Worm (Caenorhabditis elegans) whole organism, early embryonic: ENCODE data around the gene F07F6.8.
A peak's percentile ranks its signal among the peaks of the same experiment; 100 is the strongest.

ENCODE experiments used
- B0310.2 ChIP-seq: sonication (generic microtip); optimal IDR thresholded peaks from 2 replicates; lab custom pipeline; 2016; ENCODE audit warnings: mild to moderate bottlenecking, missing genetic modification characterization, missing compliant biosample characterization
- F13C5.2 ChIP-seq: sonication (generic microtip); optimal IDR thresholded peaks from 2 replicates; lab custom pipeline; 2017; ENCODE audit warnings: mild to moderate bottlenecking, missing genetic modification characterization, inconsistent platforms, missing compliant biosample characterization
- aly-1 ChIP-seq: sonication (generic microtip); optimal IDR thresholded peaks from 2 replicates; lab custom pipeline; 2016; ENCODE audit warnings: missing genetic modification characterization, missing compliant biosample characterization
- ama-1 ChIP-seq: fragments of 150-350 bp; optimal IDR thresholded peaks from 2 replicates; lab custom pipeline; 2014
- ceh-13 ChIP-seq: fragments of 200-800 bp; sonication (Bioruptor generic); optimal IDR thresholded peaks from 2 replicates; lab custom pipeline; 2018; ENCODE audit warnings: mild to moderate bottlenecking, missing genetic modification characterization, missing compliant biosample characterization
- ceh-36 ChIP-seq: sonication (generic microtip); optimal IDR thresholded peaks from 2 replicates; lab custom pipeline; 2016; ENCODE audit warnings: missing genetic modification characterization, inconsistent platforms, missing compliant biosample characterization
- ets-7 ChIP-seq: sonication (generic microtip); optimal IDR thresholded peaks from 2 replicates; lab custom pipeline; 2016; ENCODE audit warnings: missing genotype, missing genetic modification characterization, missing compliant biosample characterization
- flt-1 ChIP-seq: fragments of 200-800 bp; sonication (Bioruptor generic); IDR thresholded peaks from 2 replicates; pipeline ENCODE4 v1.3.6; 2022; ENCODE audit warnings: missing genetic modification characterization, missing compliant biosample characterization
- hmbx-1 ChIP-seq: sonication (generic microtip); optimal IDR thresholded peaks from 2 replicates; lab custom pipeline; 2016; ENCODE audit warnings: mild to moderate bottlenecking, missing genetic modification characterization, missing compliant biosample characterization
- hmg-4 ChIP-seq: fragments of 200-800 bp; sonication (Bioruptor generic); optimal IDR thresholded peaks from 2 replicates; lab custom pipeline; 2018; ENCODE audit warnings: mild to moderate bottlenecking, missing genetic modification characterization, missing compliant biosample characterization
- hnd-1 ChIP-seq: sonication (generic microtip); optimal IDR thresholded peaks from 2 replicates; lab custom pipeline; 2016; ENCODE audit warnings: missing genetic modification characterization, missing compliant biosample characterization
- pes-1 ChIP-seq: fragments of 200-800 bp; sonication (Bioruptor generic); IDR thresholded peaks from 2 replicates; pipeline ENCODE4 v1.3.6; 2022; ENCODE audit warnings: missing genetic modification reagents, missing genetic modification characterization, missing compliant biosample characterization
- scrt-1 ChIP-seq: fragments of 200-800 bp; sonication (Bioruptor generic); IDR thresholded peaks from 2 replicates; pipeline ENCODE4 v1.3.6; 2022; ENCODE audit warnings: missing genetic modification characterization, missing compliant biosample characterization
- sea-1 ChIP-seq: fragments of 200-800 bp; sonication (Bioruptor generic); conservative IDR thresholded peaks from 2 replicates; pipeline ENCODE4 v1.3.6; 2022; ENCODE audit warnings: missing genetic modification characterization, missing compliant biosample characterization
- tbx-11 ChIP-seq: fragments of 200-800 bp; sonication (Bioruptor generic); IDR thresholded peaks from 2 replicates; pipeline ENCODE4 v1.3.6; 2022; ENCODE audit warnings: missing genetic modification characterization, missing compliant biosample characterization
- tbx-37 ChIP-seq: fragments of 200-800 bp; sonication (Bioruptor generic); conservative IDR thresholded peaks from 2 replicates; pipeline ENCODE4 v1.3.6; 2022; ENCODE audit warnings: missing genetic modification reagents, missing genetic modification characterization, missing compliant biosample characterization
- tra-4 ChIP-seq: sonication (generic microtip); optimal IDR thresholded peaks from 2 replicates; lab custom pipeline; 2017; ENCODE audit warnings: missing genetic modification characterization, missing compliant biosample characterization

The F07F6.8 gene

ce11 chrII:5426054-5426453 is 521 bp upstream of the F07F6.8 start:
- no peak for TF ChIP-seq tra-4 (tag; lab: Kevin White, UChicago)
- no peak for TF ChIP-seq aly-1 (tag; lab: Kevin White, UChicago)
- TF ChIP-seq scrt-1 (GFP tag; lab: Robert Waterston, UW) = no peak
- no peak for TF ChIP-seq ama-1 (lab: Kevin White, UChicago)
- TF ChIP-seq hmg-4 (GFP tag; lab: Kevin White, UChicago) = peak; percentile 36

ce11 chrII:5423832-5424231 is 1.7 kb downstream of the F07F6.8 start, which contains the start of gene F07F6.7:
Gene F07F6.7 (minus strand): TSS chrII:5423858.
- TF ChIP-seq tbx-37 (no peak), aly-1 (tag; lab: Kevin White, UChicago) (no peak), ceh-13 (GFP tag; lab: Kevin White, UChicago) (no peak), ama-1 (lab: Kevin White, UChicago) (no peak), hmg-4 (GFP tag; lab: Kevin White, UChicago) (no peak), tra-4 (tag; lab: Kevin White, UChicago) (no peak), ets-7 (tag; lab: Kevin White, UChicago) (no peak), hmbx-1 (tag; lab: Kevin White, UChicago) (no peak), B0310.2 (tag; lab: Kevin White, UChicago) (no peak), tbx-11 (GFP tag; lab: Robert Waterston, UW) (no peak), flt-1 (no peak), sea-1 (no peak), hnd-1 (tag; lab: Kevin White, UChicago) (no peak)

- peak; percentile 19 for TF ChIP-seq aly-1 (tag; lab: Kevin White, UChicago)
- TF ChIP-seq hmbx-1 (tag; lab: Kevin White, UChicago) = no peak
- peak; percentile 92 for TF ChIP-seq ama-1 (lab: Kevin White, UChicago)
Observed at ce11 chrII:5420947-5421614, 4.5 kb downstream of the F07F6.8 start, which contains the start of gene tofu-6. Gene tofu-6 (plus strand): TSS chrII:5421248.

DNA sequence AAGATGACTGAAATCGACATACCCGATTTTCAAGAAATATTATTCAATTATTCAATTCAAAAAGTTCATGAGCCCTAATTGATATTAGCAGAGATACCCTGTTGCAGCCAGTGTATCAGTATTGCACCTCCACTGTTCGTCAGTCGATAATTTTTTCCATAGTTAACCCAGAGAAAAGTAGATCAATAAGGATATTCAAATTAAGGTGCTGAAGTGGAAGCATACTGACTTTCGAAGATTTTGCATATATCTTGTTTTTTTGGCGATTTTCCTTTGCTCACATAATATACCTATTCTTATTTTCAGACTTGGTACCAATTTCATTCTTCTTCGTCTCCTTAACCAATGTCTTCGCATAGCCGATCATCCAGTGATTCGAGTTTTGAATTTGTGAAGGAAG is 6.6 kb downstream of the F07F6.8 start, which contains the start of gene EEED8.15:
Gene EEED8.15, plus strand, starts transcription at position 301 of the 400 bp plus-strand sequence.
- TF ChIP-seq hmg-4 (GFP tag; lab: Kevin White, UChicago) (no peak), hmbx-1 (tag; lab: Kevin White, UChicago) (no peak), ets-7 (tag; lab: Kevin White, UChicago) (no peak), B0310.2 (tag; lab: Kevin White, UChicago) (no peak), F13C5.2 (tag; lab: Kevin White, UChicago) (no peak), pes-1 (GFP tag; lab: Robert Waterston, UW) (no peak), scrt-1 (GFP tag; lab: Robert Waterston, UW) (no peak), ama-1 (lab: Kevin White, UChicago) (no peak), aly-1 (tag; lab: Kevin White, UChicago) (no peak), tbx-11 (GFP tag; lab: Robert Waterston, UW) (no peak), hnd-1 (tag; lab: Kevin White, UChicago) (no peak), ceh-36 (tag; lab: Kevin White, UChicago) (no peak), tra-4 (tag; lab: Kevin White, UChicago) (no peak), tbx-37 (no peak), ceh-13 (GFP tag; lab: Kevin White, UChicago) (no peak), flt-1 (no peak), sea-1 (no peak)

DNA sequence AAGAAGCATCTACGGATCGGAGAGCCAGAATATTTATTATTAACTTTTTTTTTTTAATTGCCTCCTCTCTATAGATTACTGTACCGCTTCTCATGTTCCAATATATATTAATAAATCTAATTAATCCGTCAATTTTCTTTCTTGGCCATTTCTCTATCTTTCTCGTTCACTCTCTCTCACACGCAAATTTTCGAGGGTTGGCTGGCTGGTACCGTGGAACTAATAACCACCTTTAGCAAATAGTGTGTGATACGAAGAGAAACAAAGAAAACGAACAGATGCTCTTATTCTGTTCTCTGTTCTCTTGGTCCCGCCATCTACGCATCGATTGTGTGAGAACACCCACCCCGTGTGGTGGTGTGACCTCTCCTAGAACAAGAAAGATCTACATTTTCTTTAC is 7.2 kb downstream of the F07F6.8 start:
- no peak for TF ChIP-seq F13C5.2 (tag; lab: Kevin White, UChicago)
- no peak for TF ChIP-seq aly-1 (tag; lab: Kevin White, UChicago)
- TF ChIP-seq sea-1 = 0 out of 2 replicates have a peak, but pooled peaks have one; percentile 10
- TF ChIP-seq hnd-1 (tag; lab: Kevin White, UChicago) = no peak
- TF ChIP-seq flt-1 = peak; percentile 3; the same call in 1 of the 2 replicates
- TF ChIP-seq scrt-1 (GFP tag; lab: Robert Waterston, UW) = no peak

DNA sequence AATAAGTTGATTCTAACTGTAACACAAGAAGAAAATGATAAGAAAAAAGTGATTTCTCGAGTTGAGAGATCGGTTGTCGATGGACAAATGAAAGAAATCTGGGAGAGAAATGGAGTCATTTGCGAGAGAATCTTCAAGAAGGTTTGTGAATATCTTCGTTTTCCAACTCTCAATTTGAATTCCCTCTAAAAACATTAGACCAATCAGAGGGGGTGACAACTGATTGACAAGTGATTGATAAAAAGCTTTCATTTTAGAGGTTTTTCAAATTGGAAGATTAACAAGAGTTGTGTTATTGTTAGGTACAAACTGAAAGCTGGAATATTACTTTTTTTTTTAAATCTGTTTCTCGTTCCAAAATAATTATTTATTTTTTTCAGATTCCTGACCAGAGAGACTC is 7.6 kb downstream of the F07F6.8 start:
- TF ChIP-seq hnd-1 (tag; lab: Kevin White, UChicago) (no peak), tbx-11 (GFP tag; lab: Robert Waterston, UW) (no peak), ceh-13 (GFP tag; lab: Kevin White, UChicago) (no peak), hmg-4 (GFP tag; lab: Kevin White, UChicago) (no peak), pes-1 (GFP tag; lab: Robert Waterston, UW) (no peak), tra-4 (tag; lab: Kevin White, UChicago) (no peak), scrt-1 (GFP tag; lab: Robert Waterston, UW) (no peak), F13C5.2 (tag; lab: Kevin White, UChicago) (no peak), B0310.2 (tag; lab: Kevin White, UChicago) (no peak), flt-1 (no peak), ama-1 (lab: Kevin White, UChicago) (no peak), ets-7 (tag; lab: Kevin White, UChicago) (no peak), sea-1 (no peak)

ce11 chrII:5416204-5416764 is 9.2 kb downstream of the F07F6.8 start, which contains the start of gene EEED8.2:
Gene EEED8.2 (plus strand): TSS chrII:5416714.
- no peak for TF ChIP-seq tbx-11 (GFP tag; lab: Robert Waterston, UW)
- no peak for TF ChIP-seq F13C5.2 (tag; lab: Kevin White, UChicago)
- no peak for TF ChIP-seq sea-1
- TF ChIP-seq ceh-13 (GFP tag; lab: Kevin White, UChicago) = no peak
- no peak for TF ChIP-seq aly-1 (tag; lab: Kevin White, UChicago)
- no peak for TF ChIP-seq ama-1 (lab: Kevin White, UChicago)
- TF ChIP-seq ets-7 (tag; lab: Kevin White, UChicago) = no peak
- TF ChIP-seq tbx-37 = no peak
- no peak for TF ChIP-seq ceh-36 (tag; lab: Kevin White, UChicago)
- no peak for TF ChIP-seq flt-1
- TF ChIP-seq hmg-4 (GFP tag; lab: Kevin White, UChicago) = no peak
- no peak for TF ChIP-seq B0310.2 (tag; lab: Kevin White, UChicago)
- TF ChIP-seq hmbx-1 (tag; lab: Kevin White, UChicago) = no peak
- TF ChIP-seq hnd-1 (tag; lab: Kevin White, UChicago) = no peak
- no peak for TF ChIP-seq scrt-1 (GFP tag; lab: Robert Waterston, UW)
